Fruit fly (Drosophila melanogaster) whole organism, adult: ENCODE measurements around the gene CG31659.

Experiments used
- CG7101 ChIP-seq: fragments of 200-800 bp; sonication (Bioruptor generic); optimal IDR thresholded peaks from 2 replicates; lab custom pipeline; 2018; ENCODE audit warnings: missing biosample characterization, mild to moderate bottlenecking, missing genetic modification characterization, moderate library complexity
- Mnt ChIP-seq: fragments of 200-800 bp; sonication (Bioruptor generic); optimal IDR thresholded peaks from 2 replicates; lab custom pipeline; 2016; ENCODE audit warnings: missing biosample characterization, mild to moderate bottlenecking, missing genetic modification characterization
- cic ChIP-seq: fragments of 200-800 bp; sonication (Bioruptor generic); optimal IDR thresholded peaks from 2 replicates; lab custom pipeline; 2017; ENCODE audit warnings: missing biosample characterization, mild to moderate bottlenecking, missing genetic modification characterization, moderate library complexity
- pad ChIP-seq: fragments of 200-800 bp; sonication (Bioruptor generic); optimal IDR thresholded peaks from 3 replicates; lab custom pipeline; 2017; ENCODE audit warnings: missing biosample characterization, missing genetic modification characterization, mild to moderate bottlenecking, moderate library complexity, missing genetic modification reagents
- toe ChIP-seq: fragments of 200-800 bp; sonication (Bioruptor generic); optimal IDR thresholded peaks from 2 replicates; lab custom pipeline; 2016; ENCODE audit warnings: missing biosample characterization, missing genetic modification characterization

DNA sequence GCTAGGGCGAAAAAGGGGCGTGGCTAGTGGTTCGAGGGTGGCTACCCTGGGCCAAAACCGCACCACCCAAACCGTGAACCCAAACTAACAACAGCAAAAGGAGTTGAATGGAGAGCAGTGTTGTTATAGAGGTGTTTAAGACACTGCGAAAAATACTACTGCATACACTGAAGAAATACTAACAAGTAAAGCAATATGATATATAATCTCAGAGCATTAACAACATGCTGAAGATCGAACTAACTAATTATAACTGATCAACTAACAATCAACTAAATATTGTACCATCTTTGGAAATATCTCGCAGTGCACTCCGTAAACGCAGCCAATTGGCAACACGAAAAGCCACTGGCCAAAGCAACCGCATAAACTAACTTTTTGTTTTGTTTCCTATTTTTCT, 34.0 kb upstream of the CG31659 start:
- TF ChIP-seq Mnt (GFP tag; lab: Kevin White, UChicago) (no peak), pad (GFP tag; lab: Kevin White, UChicago) (no peak), CG7101 (tag; lab: Kevin White, UChicago) (no peak), toe (GFP tag; lab: Kevin White, UChicago) (no peak), cic (no peak)
